Fruit fly (Drosophila melanogaster) whole organism, prepupa: ENCODE results near the gene CG7120.

Experiments
- CG10669 ChIP-seq: fragments of 200-800 bp; sonication (Bioruptor generic); optimal IDR thresholded peaks from 3 replicates; lab custom pipeline; 2018; ENCODE audit warnings: missing biosample characterization, mild to moderate bottlenecking, missing genetic modification characterization, moderate library complexity
- CG8319 ChIP-seq: fragments of 200-800 bp; sonication (Bioruptor generic); optimal IDR thresholded peaks from 3 replicates; lab custom pipeline; 2016; ENCODE audit warnings: missing biosample characterization, missing genetic modification characterization
- Hr39 ChIP-seq: fragments of 200-800 bp; sonication (Bioruptor generic); optimal IDR thresholded peaks from 2 replicates; lab custom pipeline; 2016; ENCODE audit warnings: missing biosample characterization, missing genetic modification characterization
- Sox102F ChIP-seq: fragments of 200-800 bp; sonication (Bioruptor generic); optimal IDR thresholded peaks from 2 replicates; lab custom pipeline; 2016; ENCODE audit warnings: missing biosample characterization, mild to moderate bottlenecking, missing genetic modification characterization
- Sox14 ChIP-seq: fragments of 200-800 bp; sonication (Bioruptor generic); optimal IDR thresholded peaks from 3 replicates; lab custom pipeline; 2016; ENCODE audit warnings: missing biosample characterization, missing genetic modification characterization
- achi ChIP-seq: fragments of 200-800 bp; sonication (Bioruptor generic); optimal IDR thresholded peaks from 3 replicates; lab custom pipeline; 2016; ENCODE audit warnings: missing biosample characterization, missing genetic modification characterization
- dac ChIP-seq: fragments of 200-800 bp; sonication (Bioruptor generic); optimal IDR thresholded peaks from 2 replicates; lab custom pipeline; 2017; ENCODE audit warnings: missing biosample characterization, mild to moderate bottlenecking, missing genetic modification characterization
- eg ChIP-seq: fragments of 200-800 bp; sonication (Bioruptor generic); IDR thresholded peaks from 3 replicates; pipeline ENCODE4 v1.3.6; 2022; ENCODE audit warnings: missing biosample characterization, missing genetic modification characterization

dm6 chr3L:8372035-8372434 is 23.8 kb upstream of the CG7120 start, which contains the start of gene ImpE1:
- TF ChIP-seq CG8319 (GFP tag; lab: Kevin White, UChicago) (no peak), Sox102F (peak; percentile 35), Sox14 (GFP tag; lab: Kevin White, UChicago) (no peak), dac (GFP tag; lab: Kevin White, UChicago) (no peak), CG10669 (GFP tag; lab: Kevin White, UChicago) (no peak), achi (GFP tag; lab: Kevin White, UChicago) (no peak), Hr39 (GFP tag; lab: Kevin White, UChicago) (no peak), eg (no peak)
